Worm (Caenorhabditis elegans) whole organism, mixed stage, embryonic: ENCODE measurements around the gene F37C4.6.

ENCODE experiments used
- blmp-1 ChIP-seq: fragments of 150-350 bp; optimal IDR thresholded peaks from 2 replicates; lab custom pipeline; 2014; ENCODE audit warnings: missing biosample characterization, missing genetic modification characterization
- ceh-39 ChIP-seq: fragments of 150-350 bp; optimal IDR thresholded peaks from 2 replicates; lab custom pipeline; 2014; ENCODE audit warnings: missing biosample characterization, missing genetic modification characterization
- flh-1 ChIP-seq: fragments of 200-800 bp; sonication (Bioruptor generic); optimal IDR thresholded peaks from 2 replicates; lab custom pipeline; 2018; ENCODE audit warnings: mild to moderate bottlenecking, missing genetic modification characterization, moderate library complexity, missing compliant biosample characterization
- mep-1 ChIP-seq: fragments of 150-350 bp; optimal IDR thresholded peaks from 2 replicates; lab custom pipeline; 2017; ENCODE audit warnings: missing biosample characterization, missing genetic modification reagents, missing genetic modification characterization, inconsistent platforms
- nhr-237 ChIP-seq: fragments of 150-350 bp; optimal IDR thresholded peaks from 2 replicates; lab custom pipeline; 2014; ENCODE audit warnings: missing biosample characterization, missing genetic modification characterization
- nhr-28 ChIP-seq: fragments of 150-350 bp; optimal IDR thresholded peaks from 2 replicates; lab custom pipeline; 2014; ENCODE audit warnings: missing biosample characterization, missing genetic modification characterization
- snpc-4 ChIP-seq: fragments of 150-350 bp; optimal IDR thresholded peaks from 2 replicates; lab custom pipeline; 2014; ENCODE audit warnings: missing biosample characterization, missing genetic modification characterization

DNA sequence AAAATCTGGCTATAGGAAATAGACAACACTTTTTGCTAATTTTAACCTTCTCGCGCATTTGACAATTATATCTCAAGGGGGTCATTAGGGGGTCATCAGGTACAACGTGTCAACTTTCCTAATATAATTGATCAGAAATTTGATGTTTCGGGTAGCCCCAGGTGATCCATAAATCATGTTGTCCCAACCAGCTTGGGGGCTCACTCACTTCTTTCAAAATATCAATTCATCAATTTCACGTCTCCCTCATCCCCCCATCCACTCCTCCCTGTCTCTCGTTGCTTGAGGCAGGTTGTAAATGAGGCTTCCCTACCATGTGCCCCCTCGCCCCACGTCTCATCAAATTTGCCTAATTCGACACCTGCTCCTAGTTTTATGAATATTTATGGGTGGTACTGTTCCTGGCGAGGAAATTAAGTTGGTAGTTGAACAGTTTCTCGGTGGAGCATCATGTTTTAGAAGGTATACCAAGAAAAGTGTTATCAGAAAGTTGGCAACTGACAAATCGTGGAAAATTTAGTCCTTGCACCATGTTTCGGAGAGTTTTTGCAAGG is 20.1 kb downstream of the F37C4.6 start:
- no peak for TF ChIP-seq nhr-28 (tag; lab: Kevin White, UChicago)
- TF ChIP-seq flh-1 (GFP tag; lab: Kevin White, UChicago): no peak
- no peak for TF ChIP-seq snpc-4 (tag; lab: Kevin White, UChicago)
- TF ChIP-seq ceh-39: no peak
- TF ChIP-seq blmp-1: no peak
- no peak for TF ChIP-seq mep-1
- no peak for TF ChIP-seq nhr-237
